Worm (Caenorhabditis elegans): Measurements from ENCODE around the gene F58E6.6.

F58E6.6 gene

ce11 chrV:9768828-9769778 lies 16.3 kb upstream of the F58E6.6 start, which contains the start of gene unc-42 (continued):
- TF ChIP-seq egl-27 (tag; optimal IDR thresholded peaks at IDR 0.05) (no peak), ZK337.2 (GFP tag; IDR thresholded peaks at IDR 0.05) (no peak), R02D3.7 (tag; optimal IDR thresholded peaks at IDR 0.05) (no peak), pqm-1 (tag; optimal IDR thresholded peaks at IDR 0.05) (no peak), tag-97 (GFP tag; IDR thresholded peaks at IDR 0.05) (no peak)

- TF ChIP-seq saeg-2 (GFP tag; IDR thresholded peaks at IDR 0.05) (no peak), snpc-1.2 (GFP tag; IDR thresholded peaks at IDR 0.05) (no peak), unc-39 (tag; optimal IDR thresholded peaks at IDR 0.05) (no peak), spr-3 (GFP tag; optimal IDR thresholded peaks at IDR 0.05) (no peak), mxl-3 (GFP tag; optimal IDR thresholded peaks at IDR 0.05) (no peak), ZK337.2 (GFP tag; IDR thresholded peaks at IDR 0.05) (no peak), hmg-1.1 (GFP tag; IDR thresholded peaks at IDR 0.05) (no peak), lin-38 (GFP tag; IDR thresholded peaks at IDR 0.05) (no peak), egl-27 (tag; optimal IDR thresholded peaks at IDR 0.05) (no peak), skn-1 (tag; optimal IDR thresholded peaks at IDR 0.05) (no peak), nhr-237 (tag; optimal IDR thresholded peaks at IDR 0.05) (no peak), sdz-12 (GFP tag; optimal IDR thresholded peaks at IDR 0.05) (no peak), lin-1 (GFP tag; IDR thresholded peaks at IDR 0.05) (no peak), dmd-9 (GFP tag; IDR thresholded peaks at IDR 0.05) (no peak), gei-8 (GFP tag; optimal IDR thresholded peaks at IDR 0.05) (no peak), egl-43 (GFP tag; IDR thresholded peaks at IDR 0.05) (no peak), dmd-6 (GFP tag; IDR thresholded peaks at IDR 0.05) (no peak), pqm-1 (tag; optimal IDR thresholded peaks at IDR 0.05) (no peak), aly-2 (tag; optimal IDR thresholded peaks at IDR 0.05) (no peak), ctbp-1 (GFP tag; IDR thresholded peaks at IDR 0.05) (peak; percentile 68), T20F7.1 (GFP tag; optimal IDR thresholded peaks at IDR 0.05) (no peak), ceh-20 (GFP tag; IDR thresholded peaks at IDR 0.05) (no peak), ces-1 (GFP tag; optimal IDR thresholded peaks at IDR 0.05) (peak; percentile 96), fkh-10 (GFP tag; optimal IDR thresholded peaks at IDR 0.05) (peak; percentile 30), cey-2 (tag; optimal IDR thresholded peaks at IDR 0.05; ENCODE audit: borderline replicate concordance, insufficient read depth) (no peak), Y48G9A.11 (GFP tag; IDR thresholded peaks at IDR 0.05) (no peak)
Measured at ce11 chrV:9767941-9768340, 15.1 kb upstream of the F58E6.6 start.

- no peak for TF ChIP-seq unc-39 (tag; optimal IDR thresholded peaks at IDR 0.05)
- TF ChIP-seq unc-62 (GFP tag; optimal IDR thresholded peaks at IDR 0.05 in 1 of 2) = no peak
- no peak for TF ChIP-seq unc-62 (tag; optimal IDR thresholded peaks at IDR 0.05)
- no peak for TF ChIP-seq madf-9 (GFP tag; conservative IDR thresholded peaks at IDR 0.05)
- no peak for TF ChIP-seq ceh-62 (tag; optimal IDR thresholded peaks at IDR 0.05)
- no peak for TF ChIP-seq lin-29 (GFP tag; IDR thresholded peaks at IDR 0.05)
- peak; percentile 100 for TF ChIP-seq ces-1 (GFP tag; optimal IDR thresholded peaks at IDR 0.05)
- TF ChIP-seq ctbp-1 (GFP tag; IDR thresholded peaks at IDR 0.05) = no peak; the same call in 1 of the 2 replicates
- TF ChIP-seq hif-1 (tag; optimal IDR thresholded peaks at IDR 0.05) = no peak
- TF ChIP-seq skn-1 (tag; optimal IDR thresholded peaks at IDR 0.05) = no peak
- peak; percentile 6 to 83 for TF ChIP-seq lsy-2 (tag; optimal IDR thresholded peaks at IDR 0.05)
- TF ChIP-seq madf-5 (GFP tag; IDR thresholded peaks at IDR 0.05) = no peak
- TF ChIP-seq saeg-2 (GFP tag; IDR thresholded peaks at IDR 0.05) = no peak
- no peak for TF ChIP-seq ceh-28 (tag; optimal IDR thresholded peaks at IDR 0.05)
- TF ChIP-seq ZK546.5 (tag; optimal IDR thresholded peaks at IDR 0.05) = no peak
- TF ChIP-seq daf-16 (GFP tag; optimal IDR thresholded peaks at IDR 0.05) = no peak
- no peak for TF ChIP-seq daf-16 (tag; optimal IDR thresholded peaks at IDR 0.05)
- TF ChIP-seq ama-1 (optimal IDR thresholded peaks at IDR 0.05) = no peak
- TF ChIP-seq zfp-3 (GFP tag; conservative IDR thresholded peaks at IDR 0.05) = no peak
- TF ChIP-seq arid-1 (GFP tag; conservative IDR thresholded peaks at IDR 0.05) = no peak
- peak; percentile 22 for TF ChIP-seq rbr-2 (tag; optimal IDR thresholded peaks at IDR 0.05)
- TF ChIP-seq lin-15B (tag; optimal IDR thresholded peaks at IDR 0.05) = no peak
- TF ChIP-seq nhr-11 (tag; optimal IDR thresholded peaks at IDR 0.05) = no peak
- no peak for TF ChIP-seq Y75B8A.6 (GFP tag; IDR thresholded peaks at IDR 0.05)
- TF ChIP-seq sdz-12 (GFP tag; optimal IDR thresholded peaks at IDR 0.05) = no peak
Measured at ce11 chrV:9765622-9766021, 12.8 kb upstream of the F58E6.6 start.

Measured in whole organism, L4 larva.